Fruit fly (Drosophila melanogaster): ENCODE results near the gene CG16723.

DNA sequence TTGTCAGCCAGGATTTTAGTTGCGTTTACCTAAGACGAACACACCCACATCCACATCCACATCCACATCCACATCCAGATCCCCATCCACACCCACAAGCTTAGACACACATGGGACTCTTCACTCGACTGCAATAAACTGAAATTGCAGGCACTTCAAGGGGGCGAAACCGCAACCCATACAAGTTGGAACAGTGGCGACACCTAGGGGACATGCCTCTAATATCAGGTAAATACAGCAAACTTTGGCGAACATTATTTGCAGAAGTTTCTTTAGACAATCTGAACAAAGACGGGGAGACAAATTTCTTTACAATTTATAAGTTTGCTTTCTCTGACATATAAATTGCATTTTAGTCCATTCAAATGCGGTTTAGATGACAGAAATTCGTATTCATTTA lies 26.9 kb upstream of the CG16723 start:
- no peak for TF ChIP-seq h (optimal IDR thresholded peaks at IDR 0.05)
- TF ChIP-seq psq (optimal IDR thresholded peaks at IDR 0.05): no peak
- no peak for TF ChIP-seq Sin3A (optimal IDR thresholded peaks at IDR 0.05)
- TF ChIP-seq ttk (optimal IDR thresholded peaks at IDR 0.05): no peak
- TF ChIP-seq insv (optimal IDR thresholded peaks at IDR 0.05): no peak
- TF ChIP-seq Myc (optimal IDR thresholded peaks at IDR 0.05): no peak
